Fruit fly (Drosophila melanogaster) whole organism, embryonic: Measurements from ENCODE around the gene Enoph.

Source experiments
- BEAF-32 ChIP-seq: fragments of 200-800 bp; sonication (Bioruptor generic); optimal IDR thresholded peaks from 3 replicates; lab custom pipeline; 2017; ENCODE audit warnings: missing biosample characterization, missing genetic modification characterization, mild to moderate bottlenecking, moderate library complexity, missing genetic modification reagents
- Bgb ChIP-seq: fragments of 200-800 bp; sonication (Bioruptor generic); IDR thresholded peaks from 2 replicates; pipeline ENCODE4 v1.3.6; 2022; ENCODE audit warnings: missing biosample characterization, missing genetic modification characterization; ENCODE audit not compliant: partially characterized antibody
- Blimp-1 ChIP-seq: fragments of 200-800 bp; sonication (Bioruptor generic); optimal IDR thresholded peaks from 3 replicates; lab custom pipeline; 2018; ENCODE audit warnings: missing biosample characterization, missing genetic modification characterization, mild to moderate bottlenecking, moderate library complexity, missing genetic modification reagents
- CG10462 ChIP-seq: fragments of 200-800 bp; sonication (Bioruptor generic); optimal IDR thresholded peaks from 2 replicates; lab custom pipeline; 2016; ENCODE audit warnings: missing biosample characterization, missing genetic modification characterization
- CG11093 ChIP-seq: fragments of 200-800 bp; sonication (Bioruptor generic); IDR thresholded peaks from 3 replicates; pipeline ENCODE4 v1.3.6; 2022; ENCODE audit warnings: missing biosample characterization, missing genetic modification characterization
- CG12391 ChIP-seq: fragments of 200-800 bp; sonication (Bioruptor generic); optimal IDR thresholded peaks from 3 replicates; lab custom pipeline; 2018; ENCODE audit warnings: missing biosample characterization, mild to moderate bottlenecking, missing genetic modification characterization, moderate library complexity
- CG13894 ChIP-seq: fragments of 200-800 bp; sonication (Bioruptor generic); optimal IDR thresholded peaks from 3 replicates; lab custom pipeline; 2018; ENCODE audit warnings: missing biosample characterization, mild to moderate bottlenecking, missing genetic modification characterization, moderate library complexity
- CG17612 ChIP-seq: fragments of 200-800 bp; sonication (Bioruptor generic); IDR thresholded peaks from 2 replicates; pipeline ENCODE4 v1.3.6; 2022; ENCODE audit warnings: missing biosample characterization, missing genetic modification characterization
- CG17802 ChIP-seq: fragments of 200-800 bp; sonication (Bioruptor generic); optimal IDR thresholded peaks from 2 replicates; lab custom pipeline; 2018; ENCODE audit warnings: missing biosample characterization, mild to moderate bottlenecking, missing genetic modification characterization, moderate library complexity
- CG17829 ChIP-seq: fragments of 200-800 bp; optimal IDR thresholded peaks from 2 replicates; lab custom pipeline; 2019; ENCODE audit warnings: missing biosample characterization, mild to moderate bottlenecking, missing genetic modification characterization, moderate library complexity
- CG18476 ChIP-seq: fragments of 200-800 bp; sonication (Bioruptor generic); optimal IDR thresholded peaks from 2 replicates; lab custom pipeline; 2016; ENCODE audit warnings: missing biosample characterization, mild to moderate bottlenecking, missing genetic modification characterization
- CG2712 ChIP-seq: fragments of 200-800 bp; optimal IDR thresholded peaks from 3 replicates; lab custom pipeline; 2019; ENCODE audit warnings: missing biosample characterization, mild to moderate bottlenecking, missing genetic modification characterization, moderate library complexity
- CG3065 ChIP-seq: fragments of 200-800 bp; sonication (Bioruptor generic); optimal IDR thresholded peaks from 2 replicates; lab custom pipeline; 2016; ENCODE audit warnings: missing biosample characterization, missing genetic modification characterization
- CG33557 ChIP-seq: fragments of 200-800 bp; sonication (Bioruptor generic); optimal IDR thresholded peaks from 2 replicates; lab custom pipeline; 2019; ENCODE audit warnings: missing biosample characterization, mild to moderate bottlenecking, missing genetic modification characterization, moderate library complexity
- CG3407 ChIP-seq: fragments of 200-800 bp; sonication (Bioruptor generic); optimal IDR thresholded peaks from 2 replicates; lab custom pipeline; 2018; ENCODE audit warnings: missing biosample characterization, mild to moderate bottlenecking, missing genetic modification characterization
- CG42726 ChIP-seq: fragments of 200-800 bp; sonication (Bioruptor generic); IDR thresholded peaks from 2 replicates; pipeline ENCODE4 v1.3.6; 2022; ENCODE audit warnings: missing biosample characterization, missing genetic modification characterization; ENCODE audit not compliant: partially characterized antibody
- CG4820 ChIP-seq: fragments of 200-800 bp; sonication (Bioruptor generic); optimal IDR thresholded peaks from 3 replicates; lab custom pipeline; 2016; ENCODE audit warnings: missing biosample characterization, missing genetic modification characterization
- CG6175 ChIP-seq: fragments of 200-800 bp; sonication (Bioruptor generic); IDR thresholded peaks from 3 replicates; pipeline ENCODE4 v1.3.6; 2022; ENCODE audit warnings: missing biosample characterization, missing genetic modification characterization
- CG7963 ChIP-seq: fragments of 200-800 bp; sonication (Bioruptor generic); IDR thresholded peaks from 3 replicates; pipeline ENCODE4 v1.3.6; 2022; ENCODE audit warnings: missing biosample characterization, missing genetic modification characterization; ENCODE audit not compliant: partially characterized antibody
- CG8089 ChIP-seq: fragments of 200-800 bp; sonication (Bioruptor generic); optimal IDR thresholded peaks from 3 replicates; lab custom pipeline; 2016; ENCODE audit warnings: missing biosample characterization, missing genetic modification characterization
- CG8281 ChIP-seq: fragments of 200-800 bp; sonication (Bioruptor generic); optimal IDR thresholded peaks from 2 replicates; lab custom pipeline; 2018; ENCODE audit warnings: missing biosample characterization, mild to moderate bottlenecking, missing genetic modification characterization, moderate library complexity
- CG9727 ChIP-seq: fragments of 200-800 bp; sonication (Bioruptor generic); optimal IDR thresholded peaks from 3 replicates; lab custom pipeline; 2017; ENCODE audit warnings: missing biosample characterization, mild to moderate bottlenecking, missing genetic modification characterization
- H2.0 ChIP-seq: fragments of 200-800 bp; sonication (Bioruptor generic); IDR thresholded peaks from 2 replicates; pipeline ENCODE4 v1.3.6; 2022; ENCODE audit warnings: missing biosample characterization, missing genetic modification characterization
- HLH3B ChIP-seq: fragments of 200-800 bp; sonication (Bioruptor generic); IDR thresholded peaks from 2 replicates; pipeline ENCODE4 v1.3.6; 2022; ENCODE audit warnings: missing biosample characterization, missing genetic modification characterization
- HmgD ChIP-seq: fragments of 200-800 bp; sonication (Bioruptor generic); optimal IDR thresholded peaks from 3 replicates; lab custom pipeline; 2016; ENCODE audit warnings: missing biosample characterization, missing genetic modification characterization
- Hsf ChIP-seq: fragments of 200-800 bp; sonication (Bioruptor generic); optimal IDR thresholded peaks from 3 replicates; lab custom pipeline; 2016; ENCODE audit warnings: missing biosample characterization, missing genetic modification characterization
- Lhr ChIP-seq: fragments of 200-800 bp; sonication (Bioruptor generic); optimal IDR thresholded peaks from 3 replicates; lab custom pipeline; 2017; ENCODE audit warnings: mild to moderate bottlenecking, missing biosample characterization, missing genetic modification reagents, missing genetic modification characterization
- Oli ChIP-seq: fragments of 200-800 bp; sonication (Bioruptor generic); optimal IDR thresholded peaks from 2 replicates; lab custom pipeline; 2018; ENCODE audit warnings: missing biosample characterization, mild to moderate bottlenecking, missing genetic modification characterization, moderate library complexity
- Rx ChIP-seq: fragments of 200-800 bp; sonication (Bioruptor generic); IDR thresholded peaks from 2 replicates; pipeline ENCODE4 v1.3.6; 2022; ENCODE audit warnings: missing biosample characterization, missing genetic modification characterization
- Six4 ChIP-seq: fragments of 200-800 bp; sonication (Bioruptor generic); optimal IDR thresholded peaks from 2 replicates; lab custom pipeline; 2016; ENCODE audit warnings: missing biosample characterization, missing genetic modification characterization
- ash1 ChIP-seq: fragments of 200-800 bp; sonication (Bioruptor generic); optimal IDR thresholded peaks from 2 replicates; lab custom pipeline; 2018; ENCODE audit warnings: missing biosample characterization, mild to moderate bottlenecking, missing genetic modification characterization
- bbx ChIP-seq: fragments of 200-800 bp; sonication (Bioruptor generic); IDR thresholded peaks from 2 replicates; pipeline ENCODE4 v1.3.6; 2022; ENCODE audit warnings: missing biosample characterization, missing genetic modification characterization; ENCODE audit not compliant: partially characterized antibody
- dm ChIP-seq: fragments of 200-800 bp; sonication (Bioruptor generic); optimal IDR thresholded peaks from 3 replicates; lab custom pipeline; 2016; ENCODE audit warnings: missing biosample characterization, missing genetic modification characterization
- ewg ChIP-seq: fragments of 200-800 bp; sonication (Bioruptor generic); optimal IDR thresholded peaks from 3 replicates; lab custom pipeline; 2017; ENCODE audit warnings: mild to moderate bottlenecking, missing biosample characterization, missing genetic modification reagents, missing genetic modification characterization
- fd96Cb ChIP-seq: fragments of 200-800 bp; sonication (Bioruptor generic); optimal IDR thresholded peaks from 2 replicates; lab custom pipeline; 2018; ENCODE audit warnings: missing biosample characterization, mild to moderate bottlenecking, missing genetic modification characterization, moderate library complexity
- ftz-f1 ChIP-seq: fragments of 200-800 bp; sonication (Bioruptor generic); optimal IDR thresholded peaks from 2 replicates; lab custom pipeline; 2016; ENCODE audit warnings: missing biosample characterization, missing genetic modification characterization
- gfzf ChIP-seq: fragments of 200-800 bp; sonication (Bioruptor generic); optimal IDR thresholded peaks from 2 replicates; lab custom pipeline; 2016; ENCODE audit warnings: missing biosample characterization, mild to moderate bottlenecking, missing genetic modification characterization, moderate library complexity
- grau ChIP-seq: fragments of 200-800 bp; optimal IDR thresholded peaks from 3 replicates; lab custom pipeline; 2019; ENCODE audit warnings: missing biosample characterization, mild to moderate bottlenecking, missing genetic modification characterization, moderate library complexity
- grn ChIP-seq: fragments of 200-800 bp; sonication (Bioruptor generic); optimal IDR thresholded peaks from 3 replicates; lab custom pipeline; 2017; ENCODE audit warnings: missing biosample characterization, missing genetic modification characterization
- hbn ChIP-seq: fragments of 200-800 bp; sonication (Bioruptor generic); IDR thresholded peaks from 2 replicates; pipeline ENCODE4 v1.3.6; 2022; ENCODE audit warnings: missing biosample characterization, missing genetic modification characterization; ENCODE audit not compliant: partially characterized antibody
- insv ChIP-seq, 2 experiments: fragments of 200-800 bp; sonication (Bioruptor generic); optimal IDR thresholded peaks; 3 replicates each; lab custom pipeline; 2016 to 2018; ENCODE audit warnings: missing biosample characterization in 2 of 2, missing genetic modification characterization in 2 of 2
- row ChIP-seq: fragments of 200-800 bp; sonication (Bioruptor generic); IDR thresholded peaks from 3 replicates; pipeline ENCODE4 v1.3.6; 2022; ENCODE audit warnings: missing biosample characterization, missing genetic modification characterization
- sc ChIP-seq, 3 experiments: fragments of >200 bp in 2 of 3; fragments of 200-800 bp in 1 of 3; sonication (Bioruptor generic) in 1 of 3; optimal IDR thresholded peaks; 2 replicates in 2 of 3; 3 replicates in 1 of 3; lab custom pipeline; 2017; ENCODE audit warnings: mild to moderate bottlenecking in 1 of 3, missing biosample characterization in 1 of 3, missing genetic modification characterization in 1 of 3, missing genetic modification reagents in 1 of 3
- sisA ChIP-seq: fragments of 200-800 bp; sonication (Bioruptor generic); IDR thresholded peaks from 2 replicates; pipeline ENCODE4 v1.3.6; 2022; ENCODE audit warnings: missing biosample characterization, missing genetic modification characterization
- so ChIP-seq: fragments of 200-800 bp; sonication (Bioruptor generic); IDR thresholded peaks from 3 replicates; pipeline ENCODE4 v1.3.6; 2022; ENCODE audit warnings: missing biosample characterization, missing genetic modification characterization
- trem ChIP-seq: fragments of 200-800 bp; optimal IDR thresholded peaks from 3 replicates; lab custom pipeline; 2019; ENCODE audit warnings: missing biosample characterization, mild to moderate bottlenecking, missing genetic modification characterization, moderate library complexity
- tx ChIP-seq: fragments of 200-800 bp; sonication (Bioruptor generic); optimal IDR thresholded peaks from 2 replicates; lab custom pipeline; 2016; ENCODE audit warnings: missing biosample characterization, missing genetic modification characterization
- unc-4 ChIP-seq: fragments of 200-800 bp; sonication (Bioruptor generic); IDR thresholded peaks from 2 replicates; pipeline ENCODE4 v1.3.6; 2022; ENCODE audit warnings: missing biosample characterization, missing genetic modification characterization; ENCODE audit not compliant: partially characterized antibody

The Enoph gene

dm6 chr3R:5298599-5299307, 42.3 kb upstream of the Enoph start (continued):
- TF ChIP-seq row (GFP tag; lab: Robert Waterston, UW) (peak; percentile 57), ewg (GFP tag; lab: Kevin White, UChicago) (peak; percentile 29), CG3407 (GFP tag; lab: Kevin White, UChicago) (peak; percentile 27), CG9727 (GFP tag; lab: Kevin White, UChicago) (peak; percentile 25), tx (GFP tag; lab: Kevin White, UChicago) (peak; percentile 42), insv (GFP tag; optimal IDR thresholded peaks at IDR 0.05; lab: Kevin White, UChicago) (peak in 1 of 2 experiments; percentile 33), CG12391 (tag; lab: Kevin White, UChicago) (peak; percentile 26), CG42726 (GFP tag; lab: Robert Waterston, UW) (peak; percentile 92), CG4820 (GFP tag; lab: Kevin White, UChicago) (peak; percentile 59), hbn (GFP tag; lab: Robert Waterston, UW) (no peak), gfzf (GFP tag; lab: Kevin White, UChicago) (peak; percentile 23), CG3065 (GFP tag; lab: Kevin White, UChicago) (peak; percentile 60), bbx (GFP tag; lab: Robert Waterston, UW) (peak; percentile 47), CG17802 (tag; lab: Kevin White, UChicago) (no peak), CG8281 (peak; percentile 40), Rx (GFP tag; lab: Robert Waterston, UW) (peak; percentile 44), fd96Cb (tag; lab: Kevin White, UChicago) (peak; percentile 23), CG17829 (tag; lab: Kevin White, UChicago) (peak; percentile 60), Blimp-1 (GFP tag; lab: Kevin White, UChicago) (peak; percentile 61), CG17612 (GFP tag; lab: Robert Waterston, UW) (no peak), CG7963 (GFP tag; lab: Robert Waterston, UW) (peak; percentile 43; the same call in 1 of the 3 replicates), BEAF-32 (GFP tag; lab: Kevin White, UChicago) (peak; percentile 27), Bgb (GFP tag; lab: Robert Waterston, UW) (peak; percentile 85), CG11093 (GFP tag; lab: Robert Waterston, UW) (0 out of 3 replicates have a peak, but pooled peaks have one; percentile 40), sisA (peak; percentile 82), CG18476 (peak; percentile 14), Hsf (GFP tag; lab: Kevin White, UChicago) (peak; percentile 79), Oli (tag; lab: Kevin White, UChicago) (no peak), Lhr (GFP tag; lab: Kevin White, UChicago) (peak; percentile 81), Six4 (no peak), CG10462 (no peak), H2.0 (GFP tag; lab: Robert Waterston, UW) (peak; percentile 55), dm (GFP tag; lab: Kevin White, UChicago) (no peak), so (GFP tag; lab: Robert Waterston, UW) (no peak), HLH3B (GFP tag; lab: Robert Waterston, UW) (peak; percentile 46; the same call in 1 of the 2 replicates), HmgD (GFP tag; lab: Kevin White, UChicago) (peak; percentile 76), CG2712 (tag; lab: Kevin White, UChicago) (peak; percentile 48), ash1 (GFP tag; lab: Kevin White, UChicago) (no peak), CG6175 (GFP tag; lab: Robert Waterston, UW) (no peak), sc (optimal IDR thresholded peaks at IDR 0.05; lab: Kevin White, UChicago) (no peak), sc (GFP tag; optimal IDR thresholded peaks at IDR 0.05; lab: Kevin White, UChicago) (peak; percentile 28), grn (GFP tag; lab: Kevin White, UChicago) (peak; percentile 39), CG8089 (GFP tag; lab: Kevin White, UChicago) (peak; percentile 72), CG13894 (tag; lab: Kevin White, UChicago) (peak; percentile 70), unc-4 (no peak), ftz-f1 (GFP tag; lab: Kevin White, UChicago) (no peak), trem (tag; lab: Kevin White, UChicago) (peak; percentile 17), grau (tag; lab: Kevin White, UChicago) (peak; percentile 49), CG33557 (GFP tag; lab: Kevin White, UChicago) (peak; percentile 40)
